Fruit fly (Drosophila melanogaster): ENCODE measurements around the gene Etl1.

DNA sequence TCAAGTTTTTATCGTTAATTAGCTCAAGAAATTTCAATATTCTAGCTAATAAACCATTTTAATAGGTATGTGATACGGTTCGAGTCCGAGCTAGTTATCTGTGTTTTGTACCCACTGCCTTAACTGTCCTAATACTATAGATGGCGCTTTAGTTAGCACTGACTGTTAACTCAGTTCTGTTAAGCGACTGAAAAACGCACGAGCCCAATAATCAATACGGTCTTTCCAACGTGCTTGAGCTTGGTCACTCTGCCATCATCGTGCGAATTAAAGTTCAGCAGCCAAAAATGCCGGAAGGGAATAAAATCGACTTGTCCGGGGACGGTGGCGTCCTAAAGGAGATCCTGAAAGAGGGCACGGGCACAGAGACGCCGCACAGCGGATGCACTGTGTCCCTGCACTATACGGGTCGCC, 24.5 kb downstream of the Etl1 start, which contains the start of gene Fkbp59:
- TF ChIP-seq Sin3A (optimal IDR thresholded peaks at IDR 0.05) (no peak), h (optimal IDR thresholded peaks at IDR 0.05) (no peak), ttk (optimal IDR thresholded peaks at IDR 0.05) (no peak)
